Fruit fly (Drosophila melanogaster): ENCODE data around the gene Spindly.

The Spindly gene

dm6 chr2L:3557471-3557870 lies 27.4 kb upstream of the Spindly start:
- TF ChIP-seq Sp1 (GFP tag; optimal IDR thresholded peaks at IDR 0.05) (no peak), fru (GFP tag; optimal IDR thresholded peaks at IDR 0.05) (peak; percentile 9)

- TF ChIP-seq CG32264 (GFP tag; optimal IDR thresholded peaks at IDR 0.05) (no peak), tai (GFP tag; optimal IDR thresholded peaks at IDR 0.05) (no peak), Hr78 (GFP tag; optimal IDR thresholded peaks at IDR 0.05) (no peak), CG9705 (GFP tag; optimal IDR thresholded peaks at IDR 0.05) (no peak), pan (optimal IDR thresholded peaks at IDR 0.05) (no peak), Mio (GFP tag; optimal IDR thresholded peaks at IDR 0.05) (no peak), CrebA (GFP tag; optimal IDR thresholded peaks at IDR 0.05; ENCODE audit: borderline replicate concordance) (no peak), OdsH (GFP tag; optimal IDR thresholded peaks at IDR 0.05) (no peak), foxo (GFP tag; optimal IDR thresholded peaks at IDR 0.05) (no peak), sv (GFP tag; optimal IDR thresholded peaks at IDR 0.05) (no peak), Abd-B (GFP tag; optimal IDR thresholded peaks at IDR 0.05) (no peak), HLH106 (tag; optimal IDR thresholded peaks at IDR 0.05) (no peak), Dif (GFP tag; optimal IDR thresholded peaks at IDR 0.05; ENCODE audit: partially characterized antibody) (no peak), Hr83 (GFP tag; optimal IDR thresholded peaks at IDR 0.05; ENCODE audit: poor library complexity, severe bottlenecking) (no peak), brk (GFP tag; optimal IDR thresholded peaks at IDR 0.05) (no peak), dl (GFP tag; optimal IDR thresholded peaks at IDR 0.05; ENCODE audit: insufficient read depth in 1 of 2, partially characterized antibody in 2 of 2) (no peak), Vsx2 (GFP tag; optimal IDR thresholded peaks at IDR 0.05; ENCODE audit: partially characterized antibody) (no peak)
These were observed 26.8 kb upstream of the Spindly start for dm6 chr2L:3556937-3557336.

- TF ChIP-seq HLH106 (tag; optimal IDR thresholded peaks at IDR 0.05) (peak; percentile 6), h (GFP tag; optimal IDR thresholded peaks at IDR 0.05) (peak; percentile 41), fru (GFP tag; optimal IDR thresholded peaks at IDR 0.05) (peak; percentile 3), pan (optimal IDR thresholded peaks at IDR 0.05) (no peak), lola (GFP tag; optimal IDR thresholded peaks at IDR 0.05) (no peak), foxo (GFP tag; optimal IDR thresholded peaks at IDR 0.05) (peak in 1 of 2 experiments; percentile 42)
These were observed 25.4 kb upstream of the Spindly start for dm6 chr2L:3555408-3556058.

DNA sequence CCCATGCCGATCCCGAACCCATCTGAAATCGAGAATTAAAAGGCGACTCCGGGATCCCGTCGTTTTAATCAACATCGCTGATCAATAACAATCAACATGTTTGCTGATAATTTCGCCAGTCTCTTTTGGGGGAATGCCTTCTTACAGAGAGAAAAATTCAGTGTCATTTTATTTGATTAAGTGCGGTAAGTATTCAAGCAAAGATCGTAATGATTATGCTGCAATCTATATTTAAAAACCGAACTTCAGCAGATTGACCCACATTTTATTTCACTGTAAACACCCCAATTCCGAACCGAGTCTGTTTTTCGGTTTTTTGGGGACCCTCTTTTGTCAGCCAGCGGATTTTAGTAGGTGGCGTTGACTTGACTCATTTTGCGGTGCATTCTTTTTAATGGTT lies 23.8 kb upstream of the Spindly start:
- TF ChIP-seq Abd-B (GFP tag; optimal IDR thresholded peaks at IDR 0.05) = no peak
- no peak for TF ChIP-seq CrebA (GFP tag; optimal IDR thresholded peaks at IDR 0.05; ENCODE audit: borderline replicate concordance)
- TF ChIP-seq Dfd (GFP tag; optimal IDR thresholded peaks at IDR 0.05) = no peak
- TF ChIP-seq OdsH (GFP tag; optimal IDR thresholded peaks at IDR 0.05) = peak; percentile 60
- peak; percentile 33 for TF ChIP-seq psq (GFP tag; optimal IDR thresholded peaks at IDR 0.05)
- peak; percentile 64 for TF ChIP-seq fru (GFP tag; optimal IDR thresholded peaks at IDR 0.05)
- TF ChIP-seq Hr78 (GFP tag; optimal IDR thresholded peaks at IDR 0.05) = no peak
- no peak for TF ChIP-seq Mio (GFP tag; optimal IDR thresholded peaks at IDR 0.05)
- TF ChIP-seq lola (GFP tag; optimal IDR thresholded peaks at IDR 0.05) = no peak
- TF ChIP-seq N (GFP tag; optimal IDR thresholded peaks at IDR 0.05) = no peak
- TF ChIP-seq ey (GFP tag; optimal IDR thresholded peaks at IDR 0.05) = peak; percentile 66
- peak; percentile 76 for TF ChIP-seq HLH106 (tag; optimal IDR thresholded peaks at IDR 0.05)
- TF ChIP-seq tai (GFP tag; optimal IDR thresholded peaks at IDR 0.05) = no peak
- TF ChIP-seq br (GFP tag; optimal IDR thresholded peaks at IDR 0.05) = peak; percentile 68
- TF ChIP-seq sage (GFP tag; optimal IDR thresholded peaks at IDR 0.05) = no peak
- TF ChIP-seq dmrt93B (GFP tag; optimal IDR thresholded peaks at IDR 0.05) = peak; percentile 62
- TF ChIP-seq dsf (GFP tag; optimal IDR thresholded peaks at IDR 0.05; ENCODE audit: borderline replicate concordance) = no peak
- TF ChIP-seq dl (GFP tag; optimal IDR thresholded peaks at IDR 0.05; ENCODE audit: insufficient read depth in 1 of 2, partially characterized antibody in 2 of 2) = no peak
- peak; percentile 32 for TF ChIP-seq CG32264 (GFP tag; optimal IDR thresholded peaks at IDR 0.05)
- TF ChIP-seq Hnf4 (GFP tag; optimal IDR thresholded peaks at IDR 0.05) = peak; percentile 59
- TF ChIP-seq woc (GFP tag; optimal IDR thresholded peaks at IDR 0.05) = peak; percentile 30
- TF ChIP-seq Dif (GFP tag; optimal IDR thresholded peaks at IDR 0.05; ENCODE audit: partially characterized antibody) = no peak
- TF ChIP-seq pan (optimal IDR thresholded peaks at IDR 0.05) = no peak
- peak; percentile 58 for TF ChIP-seq Sp1 (GFP tag; optimal IDR thresholded peaks at IDR 0.05)
- peak; percentile 61 for TF ChIP-seq rgr (GFP tag; optimal IDR thresholded peaks at IDR 0.05)
- no peak for TF ChIP-seq jim (GFP tag; optimal IDR thresholded peaks at IDR 0.05)
- peak in 1 of 2 experiments; percentile 64 for TF ChIP-seq foxo (GFP tag; optimal IDR thresholded peaks at IDR 0.05)
- peak; percentile 72 for TF ChIP-seq h (GFP tag; optimal IDR thresholded peaks at IDR 0.05)
- TF ChIP-seq usp (GFP tag; optimal IDR thresholded peaks at IDR 0.05) = no peak
- TF ChIP-seq Myc (optimal IDR thresholded peaks at IDR 0.05) = no peak
- no peak for TF ChIP-seq sv (GFP tag; optimal IDR thresholded peaks at IDR 0.05)
- TF ChIP-seq CG9705 (GFP tag; optimal IDR thresholded peaks at IDR 0.05) = peak; percentile 26
- TF ChIP-seq Hr83 (GFP tag; optimal IDR thresholded peaks at IDR 0.05; ENCODE audit: poor library complexity, severe bottlenecking) = no peak
- TF ChIP-seq brk (GFP tag; optimal IDR thresholded peaks at IDR 0.05) = no peak
- no peak for TF ChIP-seq Jra (GFP tag; optimal IDR thresholded peaks at IDR 0.05)
- TF ChIP-seq Vsx2 (GFP tag; optimal IDR thresholded peaks at IDR 0.05; ENCODE audit: partially characterized antibody) = no peak
- TF ChIP-seq GATAd (GFP tag; optimal IDR thresholded peaks at IDR 0.05) = no peak
- no peak for TF ChIP-seq Rel (GFP tag; optimal IDR thresholded peaks at IDR 0.05)
- TF ChIP-seq Rel (tag; optimal IDR thresholded peaks at IDR 0.05) = peak; percentile 31

Data from whole organism, wandering third instar larva.